Fruit fly (Drosophila melanogaster): ENCODE data around the gene CG2747.

DNA sequence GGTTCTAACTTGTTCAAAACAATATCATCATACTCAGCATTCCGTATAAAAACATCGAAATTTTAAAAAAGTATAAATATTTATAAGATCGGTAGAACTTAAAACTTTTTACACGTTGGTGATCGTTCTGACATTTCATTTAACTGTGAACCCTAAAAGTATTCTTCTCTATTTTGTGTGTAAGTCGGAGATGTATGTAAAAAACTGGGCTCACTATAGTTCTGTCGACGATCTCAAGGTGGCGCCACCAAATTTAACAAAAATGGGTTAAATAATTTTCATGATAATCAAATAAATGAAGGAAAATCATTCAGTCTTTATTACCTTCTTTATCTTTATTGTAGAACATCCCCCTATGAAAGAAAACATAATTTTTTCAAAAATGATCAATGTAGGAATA, 49.2 kb downstream of the CG2747 start:
- TF ChIP-seq Pif1B (GFP tag; optimal IDR thresholded peaks at IDR 0.05) (no peak), Snoo (tag; optimal IDR thresholded peaks at IDR 0.05) (no peak), Ets98B (GFP tag; IDR thresholded peaks at IDR 0.05) (no peak), EcR (GFP tag; optimal IDR thresholded peaks at IDR 0.05) (no peak), CG14655 (GFP tag; optimal IDR thresholded peaks at IDR 0.05) (no peak), CG10348 (GFP tag; IDR thresholded peaks at IDR 0.05) (no peak), CG17806 (tag; optimal IDR thresholded peaks at IDR 0.05) (no peak), CG32121 (GFP tag; IDR thresholded peaks at IDR 0.05) (no peak), CG4496 (GFP tag; IDR thresholded peaks at IDR 0.05) (no peak), CG15710 (tag; optimal IDR thresholded peaks at IDR 0.05) (no peak)
